Worm (Caenorhabditis elegans): ENCODE data around the gene C06E4.8.

DNA sequence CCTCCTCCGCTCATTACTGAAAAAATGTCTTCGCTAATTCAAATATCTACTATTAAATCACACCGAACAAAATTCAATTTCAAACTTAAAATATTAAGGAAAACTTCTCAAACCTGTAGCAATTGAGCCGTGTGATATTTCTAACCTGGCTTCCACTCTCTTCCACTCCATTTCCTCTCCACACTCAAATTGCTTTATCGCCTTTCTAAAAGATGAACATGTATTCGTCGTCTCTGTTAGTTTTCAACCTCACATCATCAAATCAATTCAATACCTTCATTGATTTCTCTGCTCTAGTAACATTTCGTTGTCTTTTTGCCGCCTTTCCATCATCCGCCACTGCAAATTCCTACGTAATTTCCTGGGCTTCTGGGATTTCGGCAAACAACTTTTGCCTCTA, 6.3 kb upstream of the C06E4.8 start, which contains the start of gene F42C5.4:
- TF ChIP-seq pha-4 (tag; optimal IDR thresholded peaks at IDR 0.05) (no peak), F33H1.4 (GFP tag; IDR thresholded peaks at IDR 0.05) (no peak), ceh-100 (GFP tag; IDR thresholded peaks at IDR 0.05) (no peak), mcd-1 (GFP tag; IDR thresholded peaks at IDR 0.05) (no peak), F57C9.4 (tag; optimal IDR thresholded peaks at IDR 0.05) (no peak), dpff-1 (tag; optimal IDR thresholded peaks at IDR 0.05) (no peak), nfya-1 (tag; optimal IDR thresholded peaks at IDR 0.05; ENCODE audit: borderline replicate concordance, insufficient read depth) (no peak), B0035.1 (tag; optimal IDR thresholded peaks at IDR 0.05) (no peak), somi-1 (GFP tag; optimal IDR thresholded peaks at IDR 0.05) (no peak), ccch-3 (GFP tag; optimal IDR thresholded peaks at IDR 0.05) (no peak), cebp-2 (GFP tag; IDR thresholded peaks at IDR 0.05) (no peak), F49E8.2 (tag; optimal IDR thresholded peaks at IDR 0.05; ENCODE audit: insufficient read depth) (no peak), fkh-3 (tag; optimal IDR thresholded peaks at IDR 0.05) (no peak), hmg-20 (GFP tag; IDR thresholded peaks at IDR 0.05) (no peak)

Data from whole organism, young adult.